Worm (Caenorhabditis elegans) whole organism, early embryonic: ENCODE results near the gene srd-19.

Experiments used
- B0310.2 ChIP-seq: sonication (generic microtip); optimal IDR thresholded peaks from 2 replicates; lab custom pipeline; 2016; ENCODE audit warnings: mild to moderate bottlenecking, missing genetic modification characterization, missing compliant biosample characterization
- F13C5.2 ChIP-seq: sonication (generic microtip); optimal IDR thresholded peaks from 2 replicates; lab custom pipeline; 2017; ENCODE audit warnings: mild to moderate bottlenecking, missing genetic modification characterization, inconsistent platforms, missing compliant biosample characterization
- aly-1 ChIP-seq: sonication (generic microtip); optimal IDR thresholded peaks from 2 replicates; lab custom pipeline; 2016; ENCODE audit warnings: missing genetic modification characterization, missing compliant biosample characterization
- ama-1 ChIP-seq: fragments of 150-350 bp; optimal IDR thresholded peaks from 2 replicates; lab custom pipeline; 2014
- ceh-13 ChIP-seq: fragments of 200-800 bp; sonication (Bioruptor generic); optimal IDR thresholded peaks from 2 replicates; lab custom pipeline; 2018; ENCODE audit warnings: mild to moderate bottlenecking, missing genetic modification characterization, missing compliant biosample characterization
- ceh-36 ChIP-seq: sonication (generic microtip); optimal IDR thresholded peaks from 2 replicates; lab custom pipeline; 2016; ENCODE audit warnings: missing genetic modification characterization, inconsistent platforms, missing compliant biosample characterization
- ets-7 ChIP-seq: sonication (generic microtip); optimal IDR thresholded peaks from 2 replicates; lab custom pipeline; 2016; ENCODE audit warnings: missing genotype, missing genetic modification characterization, missing compliant biosample characterization
- flt-1 ChIP-seq: fragments of 200-800 bp; sonication (Bioruptor generic); IDR thresholded peaks from 2 replicates; pipeline ENCODE4 v1.3.6; 2022; ENCODE audit warnings: missing genetic modification characterization, missing compliant biosample characterization
- hmbx-1 ChIP-seq: sonication (generic microtip); optimal IDR thresholded peaks from 2 replicates; lab custom pipeline; 2016; ENCODE audit warnings: mild to moderate bottlenecking, missing genetic modification characterization, missing compliant biosample characterization
- hmg-4 ChIP-seq: fragments of 200-800 bp; sonication (Bioruptor generic); optimal IDR thresholded peaks from 2 replicates; lab custom pipeline; 2018; ENCODE audit warnings: mild to moderate bottlenecking, missing genetic modification characterization, missing compliant biosample characterization
- hnd-1 ChIP-seq: sonication (generic microtip); optimal IDR thresholded peaks from 2 replicates; lab custom pipeline; 2016; ENCODE audit warnings: missing genetic modification characterization, missing compliant biosample characterization
- pes-1 ChIP-seq: fragments of 200-800 bp; sonication (Bioruptor generic); IDR thresholded peaks from 2 replicates; pipeline ENCODE4 v1.3.6; 2022; ENCODE audit warnings: missing genetic modification reagents, missing genetic modification characterization, missing compliant biosample characterization
- scrt-1 ChIP-seq: fragments of 200-800 bp; sonication (Bioruptor generic); IDR thresholded peaks from 2 replicates; pipeline ENCODE4 v1.3.6; 2022; ENCODE audit warnings: missing genetic modification characterization, missing compliant biosample characterization
- sea-1 ChIP-seq: fragments of 200-800 bp; sonication (Bioruptor generic); conservative IDR thresholded peaks from 2 replicates; pipeline ENCODE4 v1.3.6; 2022; ENCODE audit warnings: missing genetic modification characterization, missing compliant biosample characterization
- tbx-11 ChIP-seq: fragments of 200-800 bp; sonication (Bioruptor generic); IDR thresholded peaks from 2 replicates; pipeline ENCODE4 v1.3.6; 2022; ENCODE audit warnings: missing genetic modification characterization, missing compliant biosample characterization
- tbx-37 ChIP-seq: fragments of 200-800 bp; sonication (Bioruptor generic); conservative IDR thresholded peaks from 2 replicates; pipeline ENCODE4 v1.3.6; 2022; ENCODE audit warnings: missing genetic modification reagents, missing genetic modification characterization, missing compliant biosample characterization
- tra-4 ChIP-seq: sonication (generic microtip); optimal IDR thresholded peaks from 2 replicates; lab custom pipeline; 2017; ENCODE audit warnings: missing genetic modification characterization, missing compliant biosample characterization

Gene srd-19

DNA sequence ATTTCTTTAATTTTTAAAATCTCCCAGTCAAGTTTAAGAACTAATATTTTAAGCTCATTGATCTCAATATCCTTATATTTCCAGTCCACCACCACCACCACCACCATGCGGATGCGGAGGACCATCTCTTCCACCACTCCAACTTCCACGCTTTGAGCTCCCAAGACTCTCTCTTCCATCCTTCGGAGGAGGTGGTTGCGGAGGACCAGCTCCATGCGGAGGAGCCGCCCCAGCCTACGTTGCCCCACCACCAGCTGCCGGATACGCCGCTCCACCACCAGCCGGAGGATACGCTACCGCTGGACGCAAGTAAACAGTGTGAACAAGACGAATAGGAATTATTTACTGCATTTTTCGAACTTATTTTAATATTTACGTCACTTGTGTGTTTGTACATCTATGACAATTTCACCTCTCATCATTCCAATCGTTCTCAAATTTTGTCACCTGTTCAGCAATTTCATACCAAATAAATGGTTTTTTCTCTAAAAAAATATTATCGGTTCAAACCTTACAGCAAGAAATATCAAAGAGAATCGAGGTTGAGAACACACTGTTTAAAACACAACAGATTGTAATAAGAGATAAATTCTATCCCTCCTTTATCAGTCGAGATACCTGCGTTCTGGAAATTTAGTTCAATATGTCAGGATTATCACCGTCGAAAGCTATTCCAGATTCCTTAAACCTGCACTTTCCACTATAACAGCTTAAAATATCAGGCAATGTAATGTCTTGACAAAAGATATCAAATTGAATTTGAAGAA, 17.2 kb downstream of the srd-19 start:
- TF ChIP-seq ama-1 (no peak), F13C5.2 (tag; lab: Kevin White, UChicago) (no peak), pes-1 (GFP tag; lab: Robert Waterston, UW) (no peak; the same call in 1 of the 2 replicates), hmbx-1 (tag; lab: Kevin White, UChicago) (no peak), ceh-36 (tag; lab: Kevin White, UChicago) (no peak), B0310.2 (tag; lab: Kevin White, UChicago) (no peak), flt-1 (no peak), aly-1 (tag; lab: Kevin White, UChicago) (no peak)

- TF ChIP-seq tra-4 = no peak
- TF ChIP-seq sea-1 (GFP tag; lab: Robert Waterston, UW) = no peak
- TF ChIP-seq ets-7 (tag; lab: Kevin White, UChicago) = no peak
- no peak for TF ChIP-seq ceh-13 (GFP tag; lab: Kevin White, UChicago)
- TF ChIP-seq scrt-1 (GFP tag; lab: Robert Waterston, UW) = no peak
- TF ChIP-seq tbx-37 (GFP tag; lab: Robert Waterston, UW) = no peak
- no peak for TF ChIP-seq aly-1 (tag; lab: Kevin White, UChicago)
- no peak for TF ChIP-seq hmbx-1 (tag; lab: Kevin White, UChicago)
- TF ChIP-seq B0310.2 (tag; lab: Kevin White, UChicago) = no peak
- no peak for TF ChIP-seq pes-1 (GFP tag; lab: Robert Waterston, UW)
- no peak for TF ChIP-seq ama-1
- no peak for TF ChIP-seq F13C5.2 (tag; lab: Kevin White, UChicago)
- TF ChIP-seq ceh-36 (tag; lab: Kevin White, UChicago) = no peak
- TF ChIP-seq hnd-1 (tag; lab: Kevin White, UChicago) = no peak
These were observed 17.9 kb downstream of the srd-19 start, which contains the start of gene F53F1.4 for ce11 chrV:13410688-13411087. Gene F53F1.4 (plus strand): TSS chrV:13411077.

- TF ChIP-seq sea-1 (GFP tag; lab: Robert Waterston, UW) = no peak
- no peak for TF ChIP-seq tbx-11 (GFP tag; lab: Robert Waterston, UW)
- no peak for TF ChIP-seq F13C5.2 (tag; lab: Kevin White, UChicago)
- TF ChIP-seq flt-1 = no peak
- no peak for TF ChIP-seq ets-7 (tag; lab: Kevin White, UChicago)
- TF ChIP-seq hmbx-1 (tag; lab: Kevin White, UChicago) = no peak
- no peak for TF ChIP-seq hnd-1 (tag; lab: Kevin White, UChicago)
- no peak for TF ChIP-seq hmg-4
- no peak for TF ChIP-seq B0310.2 (tag; lab: Kevin White, UChicago)
- TF ChIP-seq aly-1 (tag; lab: Kevin White, UChicago) = no peak
- no peak for TF ChIP-seq ceh-36 (tag; lab: Kevin White, UChicago)
- no peak for TF ChIP-seq scrt-1 (GFP tag; lab: Robert Waterston, UW)
- no peak; the same call in 1 of the 2 replicates for TF ChIP-seq pes-1 (GFP tag; lab: Robert Waterston, UW)
- TF ChIP-seq tbx-37 (GFP tag; lab: Robert Waterston, UW) = no peak
- no peak for TF ChIP-seq ama-1
These were observed 19.5 kb downstream of the srd-19 start for ce11 chrV:13409089-13409488.

ce11 chrV:13408440-13408839, 20.1 kb downstream of the srd-19 start:
- TF ChIP-seq flt-1 (no peak), tbx-37 (GFP tag; lab: Robert Waterston, UW) (no peak), ets-7 (tag; lab: Kevin White, UChicago) (no peak), hmbx-1 (tag; lab: Kevin White, UChicago) (no peak), B0310.2 (tag; lab: Kevin White, UChicago) (no peak), tbx-11 (GFP tag; lab: Robert Waterston, UW) (no peak), F13C5.2 (tag; lab: Kevin White, UChicago) (no peak), tra-4 (no peak), scrt-1 (GFP tag; lab: Robert Waterston, UW) (no peak), pes-1 (GFP tag; lab: Robert Waterston, UW) (no peak), ceh-13 (GFP tag; lab: Kevin White, UChicago) (no peak), ceh-36 (tag; lab: Kevin White, UChicago) (no peak), ama-1 (no peak), sea-1 (GFP tag; lab: Robert Waterston, UW) (no peak), hnd-1 (tag; lab: Kevin White, UChicago) (no peak), hmg-4 (no peak), aly-1 (tag; lab: Kevin White, UChicago) (no peak)

- TF ChIP-seq tra-4 (no peak), tbx-11 (GFP tag; lab: Robert Waterston, UW) (no peak), aly-1 (tag; lab: Kevin White, UChicago) (no peak), ceh-36 (tag; lab: Kevin White, UChicago) (no peak), ceh-13 (GFP tag; lab: Kevin White, UChicago) (no peak), hnd-1 (tag; lab: Kevin White, UChicago) (no peak), tbx-37 (GFP tag; lab: Robert Waterston, UW) (no peak), pes-1 (GFP tag; lab: Robert Waterston, UW) (no peak), ets-7 (tag; lab: Kevin White, UChicago) (no peak), F13C5.2 (tag; lab: Kevin White, UChicago) (no peak), flt-1 (no peak), sea-1 (GFP tag; lab: Robert Waterston, UW) (no peak), hmbx-1 (tag; lab: Kevin White, UChicago) (no peak)
These were observed 20.6 kb downstream of the srd-19 start, which contains the start of gene F53F1.3 for ce11 chrV:13407913-13408312. Gene F53F1.3 (plus strand): TSS chrV:13408242.

DNA sequence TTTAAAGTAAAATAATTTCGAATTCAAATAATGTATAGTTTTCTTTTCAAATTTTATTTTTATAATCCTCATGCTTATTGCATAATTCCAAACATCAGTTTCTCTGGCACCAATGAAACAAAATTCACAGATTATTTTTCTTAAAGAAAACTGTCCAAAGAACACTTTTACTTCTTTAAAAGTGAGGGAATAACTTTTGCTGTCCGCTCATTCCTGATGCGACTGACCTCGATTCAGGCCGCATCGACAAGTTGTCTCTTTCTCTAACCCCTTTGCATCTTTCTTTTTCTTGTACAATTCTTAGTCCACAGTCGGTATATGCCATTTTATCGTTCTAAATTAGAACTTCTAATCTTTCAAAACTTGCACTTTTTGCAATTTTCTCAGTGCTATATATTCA, 22.0 kb downstream of the srd-19 start, which contains the start of gene F53F1.2:
TSS of gene F53F1.2 (plus strand) at position 306 of the 400 bp plus-strand sequence.
- TF ChIP-seq hnd-1 (tag; lab: Kevin White, UChicago) (no peak), hmbx-1 (tag; lab: Kevin White, UChicago) (no peak)

ce11 chrV:13406032-13406431, 22.5 kb downstream of the srd-19 start, which contains the start of gene cutl-1:
Gene cutl-1 (minus strand): TSS chrV:13406114.
- TF ChIP-seq B0310.2 (tag; lab: Kevin White, UChicago) (no peak), ets-7 (tag; lab: Kevin White, UChicago) (no peak), ceh-36 (tag; lab: Kevin White, UChicago) (no peak), ama-1 (no peak), pes-1 (GFP tag; lab: Robert Waterston, UW) (no peak), ceh-13 (GFP tag; lab: Kevin White, UChicago) (no peak)
